Worm (Caenorhabditis elegans) whole organism, midembryonic: ENCODE data around the gene Y46E12A.2.

Experiments
- T22C8.4 ChIP-seq: fragments of 200-800 bp; sonication (Bioruptor generic); IDR thresholded peaks from 2 replicates; pipeline ENCODE4 v1.3.6; 2022; ENCODE audit warnings: missing genetic modification characterization, missing compliant biosample characterization
- cog-1 ChIP-seq: sonication (generic microtip); optimal IDR thresholded peaks from 2 replicates; lab custom pipeline; 2016; ENCODE audit warnings: missing genetic modification characterization, missing compliant biosample characterization
- flt-1 ChIP-seq: fragments of 200-800 bp; sonication (Bioruptor generic); IDR thresholded peaks from 2 replicates; pipeline ENCODE4 v1.3.6; 2022; ENCODE audit warnings: missing genetic modification characterization, missing compliant biosample characterization
- klf-2 ChIP-seq: fragments of 200-800 bp; sonication (Bioruptor generic); conservative IDR thresholded peaks from 2 replicates; pipeline ENCODE4 v1.3.6; 2022; ENCODE audit warnings: missing genetic modification reagents, missing genetic modification characterization, missing compliant biosample characterization
- med-1 ChIP-seq: sonication (generic microtip); optimal IDR thresholded peaks from 2 replicates; lab custom pipeline; 2017; ENCODE audit warnings: missing genetic modification characterization, mild to moderate bottlenecking, missing compliant biosample characterization, antibody characterized with exemption, missing genetic modification reagents; ENCODE audit not compliant: insufficient read depth
- ref-1 ChIP-seq: fragments of 200-800 bp; sonication (Bioruptor generic); conservative IDR thresholded peaks from 2 replicates; pipeline ENCODE4 v1.3.6; 2022; ENCODE audit warnings: missing genetic modification reagents, missing genetic modification characterization, missing compliant biosample characterization
- tab-1 ChIP-seq: fragments of 200-800 bp; sonication (Bioruptor generic); IDR thresholded peaks from 2 replicates; pipeline ENCODE4 v1.3.6; 2022; ENCODE audit warnings: missing genetic modification characterization, missing compliant biosample characterization
- ztf-23 ChIP-seq: fragments of 200-800 bp; sonication (Bioruptor generic); IDR thresholded peaks from 2 replicates; pipeline ENCODE4 v1.3.6; 2022; ENCODE audit warnings: missing genetic modification reagents, missing genetic modification characterization, missing compliant biosample characterization
- ztf-29 ChIP-seq: fragments of 200-800 bp; sonication (Bioruptor generic); IDR thresholded peaks from 2 replicates; pipeline ENCODE4 v1.3.6; 2022; ENCODE audit warnings: missing genetic modification reagents, missing genetic modification characterization, missing compliant biosample characterization

- TF ChIP-seq ref-1: no peak
- TF ChIP-seq ztf-23 (GFP tag; lab: Robert Waterston, UW): no peak
- TF ChIP-seq ztf-29 (GFP tag; lab: Robert Waterston, UW): no peak
- no peak for TF ChIP-seq flt-1 (GFP tag; lab: Robert Waterston, UW)
- TF ChIP-seq tab-1 (GFP tag; lab: Robert Waterston, UW): no peak
- TF ChIP-seq med-1 (GFP tag; lab: Kevin White, UChicago): no peak
- TF ChIP-seq klf-2 (GFP tag; lab: Robert Waterston, UW): no peak
- peak; percentile 66 for TF ChIP-seq T22C8.4 (GFP tag; lab: Robert Waterston, UW)
- no peak for TF ChIP-seq cog-1
These were observed 34.7 kb downstream of the Y46E12A.2 start for ce11 chrIII:1793416-1793815.
